Worm (Caenorhabditis elegans): ENCODE measurements around the gene K08B12.3.

Gene K08B12.3

ce11 chrV:6229457-6229949 is 5.5 kb upstream of the K08B12.3 start (continued):
- TF ChIP-seq Y55F3AM.14 (GFP tag; optimal IDR thresholded peaks at IDR 0.05) (peak; percentile 77), sem-4 (tag; optimal IDR thresholded peaks at IDR 0.05) (peak; percentile 76), ztf-4 (tag; optimal IDR thresholded peaks at IDR 0.05) (peak; percentile 61), zag-1 (tag; optimal IDR thresholded peaks at IDR 0.05) (no peak), lin-13 (GFP tag; optimal IDR thresholded peaks at IDR 0.05) (no peak), lin-11 (tag; optimal IDR thresholded peaks at IDR 0.05) (no peak), ztf-11 (tag; optimal IDR thresholded peaks at IDR 0.05) (no peak), crh-2 (tag; optimal IDR thresholded peaks at IDR 0.05) (peak; percentile 81), skn-1 (tag; optimal IDR thresholded peaks at IDR 0.05) (no peak), nhr-11 (tag; optimal IDR thresholded peaks at IDR 0.05) (no peak), nhr-21 (tag; optimal IDR thresholded peaks at IDR 0.05) (peak; percentile 91), ztf-1 (GFP tag; conservative IDR thresholded peaks at IDR 0.05) (no peak), lsy-2 (tag; optimal IDR thresholded peaks at IDR 0.05) (peak; percentile 28 to 63), unc-62 (GFP tag; optimal IDR thresholded peaks at IDR 0.05) (peak; percentile 44), C34F6.9 (tag; optimal IDR thresholded peaks at IDR 0.05) (peak; percentile 47), unc-39 (tag; optimal IDR thresholded peaks at IDR 0.05) (no peak), ama-1 (optimal IDR thresholded peaks at IDR 0.05) (peak; percentile 20), fos-1 (tag; optimal IDR thresholded peaks at IDR 0.05) (peak; percentile 87), nhr-10 (tag; optimal IDR thresholded peaks at IDR 0.05) (peak; percentile 54), nhr-129 (tag; optimal IDR thresholded peaks at IDR 0.05) (peak; percentile 89), gmeb-1 (tag; optimal IDR thresholded peaks at IDR 0.05) (peak; percentile 73), R02D3.7 (tag; optimal IDR thresholded peaks at IDR 0.05) (no peak), nhr-23 (tag; optimal IDR thresholded peaks at IDR 0.05) (no peak), mab-5 (tag; optimal IDR thresholded peaks at IDR 0.05) (no peak), nhr-25 (tag; optimal IDR thresholded peaks at IDR 0.05) (peak; percentile 58)

ce11 chrV:6230629-6231229 is 4.2 kb upstream of the K08B12.3 start:
- TF ChIP-seq elt-3 (tag; optimal IDR thresholded peaks at IDR 0.05) (no peak), lin-13 (GFP tag; optimal IDR thresholded peaks at IDR 0.05) (no peak), elt-1 (tag; optimal IDR thresholded peaks at IDR 0.05) (no peak), sma-9 (GFP tag; optimal IDR thresholded peaks at IDR 0.05) (peak; percentile 48), sma-9 (tag; optimal IDR thresholded peaks at IDR 0.05) (no peak), nhr-77 (tag; optimal IDR thresholded peaks at IDR 0.05) (no peak), lin-39 (tag; optimal IDR thresholded peaks at IDR 0.05) (no peak), R02D3.7 (tag; optimal IDR thresholded peaks at IDR 0.05) (no peak), zag-1 (tag; optimal IDR thresholded peaks at IDR 0.05) (no peak), ceh-16 (tag; optimal IDR thresholded peaks at IDR 0.05) (no peak), egl-27 (tag; optimal IDR thresholded peaks at IDR 0.05) (no peak), mdl-1 (tag; optimal IDR thresholded peaks at IDR 0.05) (no peak), C34F6.9 (tag; optimal IDR thresholded peaks at IDR 0.05) (no peak), alr-1 (tag; optimal IDR thresholded peaks at IDR 0.05) (no peak), gmeb-1 (tag; optimal IDR thresholded peaks at IDR 0.05) (peak; percentile 14), nhr-25 (tag; optimal IDR thresholded peaks at IDR 0.05) (peak; percentile 10), nhr-12 (tag; optimal IDR thresholded peaks at IDR 0.05) (no peak), peb-1 (tag; optimal IDR thresholded peaks at IDR 0.05) (no peak), sem-4 (tag; optimal IDR thresholded peaks at IDR 0.05) (no peak), nhr-10 (tag; optimal IDR thresholded peaks at IDR 0.05) (no peak), crh-2 (tag; optimal IDR thresholded peaks at IDR 0.05) (peak; percentile 19), F13H6.1 (tag; optimal IDR thresholded peaks at IDR 0.05) (peak; percentile 12), ama-1 (optimal IDR thresholded peaks at IDR 0.05) (no peak), nhr-6 (tag; optimal IDR thresholded peaks at IDR 0.05) (no peak), ztf-4 (tag; optimal IDR thresholded peaks at IDR 0.05) (no peak), nhr-11 (tag; optimal IDR thresholded peaks at IDR 0.05) (no peak), ztf-11 (tag; optimal IDR thresholded peaks at IDR 0.05) (no peak), ztf-1 (GFP tag; conservative IDR thresholded peaks at IDR 0.05) (no peak), blmp-1 (tag; optimal IDR thresholded peaks at IDR 0.05; ENCODE audit: insufficient read depth) (no peak), lin-11 (tag; optimal IDR thresholded peaks at IDR 0.05) (no peak), fos-1 (tag; optimal IDR thresholded peaks at IDR 0.05) (peak; percentile 10), unc-62 (GFP tag; optimal IDR thresholded peaks at IDR 0.05) (no peak), ZK546.5 (tag; optimal IDR thresholded peaks at IDR 0.05) (no peak), nhr-129 (tag; optimal IDR thresholded peaks at IDR 0.05) (no peak), nhr-21 (tag; optimal IDR thresholded peaks at IDR 0.05) (no peak), nhr-23 (tag; optimal IDR thresholded peaks at IDR 0.05) (no peak), mbf-1 (tag; optimal IDR thresholded peaks at IDR 0.05) (no peak), lsy-2 (tag; optimal IDR thresholded peaks at IDR 0.05) (peak in 1 of 2 experiments; percentile 9), dmd-4 (tag; optimal IDR thresholded peaks at IDR 0.05) (no peak)
